Fruit fly (Drosophila melanogaster): ENCODE results near the gene sphinx2.

- TF ChIP-seq usp (GFP tag; optimal IDR thresholded peaks at IDR 0.05) = no peak
- no peak for TF ChIP-seq psq (optimal IDR thresholded peaks at IDR 0.05)
Observed at dm6 chr3L:7396055-7396454, 44.5 kb downstream of the sphinx2 start, which contains the start of gene CG32379.
